Worm (Caenorhabditis elegans): ENCODE measurements around the gene vps-16.

Gene vps-16

ce11 chrIII:6479439-6479838 lies 46.4 kb downstream of the vps-16 start:
- TF ChIP-seq jun-1 (tag; optimal IDR thresholded peaks at IDR 0.05) (no peak), egl-27 (tag; optimal IDR thresholded peaks at IDR 0.05) (no peak), nhr-84 (tag; optimal IDR thresholded peaks at IDR 0.05) (no peak), fos-1 (tag; optimal IDR thresholded peaks at IDR 0.05) (no peak), lin-13 (GFP tag; optimal IDR thresholded peaks at IDR 0.05) (no peak), unc-86 (tag; optimal IDR thresholded peaks at IDR 0.05) (no peak), ces-1 (GFP tag; optimal IDR thresholded peaks at IDR 0.05) (no peak), aha-1 (tag; optimal IDR thresholded peaks at IDR 0.05) (no peak), efl-3 (GFP tag; optimal IDR thresholded peaks at IDR 0.05) (no peak), C16A3.4 (tag; optimal IDR thresholded peaks at IDR 0.05) (no peak), pax-3 (tag; optimal IDR thresholded peaks at IDR 0.05) (no peak), pqm-1 (tag; optimal IDR thresholded peaks at IDR 0.05) (no peak), ztf-11 (tag; optimal IDR thresholded peaks at IDR 0.05) (no peak), snpc-4 (tag; optimal IDR thresholded peaks at IDR 0.05) (no peak), fkh-8 (tag; optimal IDR thresholded peaks at IDR 0.05) (no peak), vab-15 (tag; optimal IDR thresholded peaks at IDR 0.05) (no peak), mab-9 (GFP tag; IDR thresholded peaks at IDR 0.05) (no peak), sup-37 (GFP tag; optimal IDR thresholded peaks at IDR 0.05) (no peak), pag-3 (tag; optimal IDR thresholded peaks at IDR 0.05; ENCODE audit: borderline replicate concordance, insufficient read depth) (no peak)

ce11 chrIII:6482918-6483317 lies 49.9 kb downstream of the vps-16 start, which contains the start of gene chtb-2:
chtb-2 (plus strand) TSS chrIII:6483218.
- TF ChIP-seq lin-14 (GFP tag; optimal IDR thresholded peaks at IDR 0.05) = no peak
